Worm (Caenorhabditis elegans) whole organism, L4 larva: ENCODE results near the gene C16C8.14.
"Not testable (repeated sequence)": the region's sequence is repeated elsewhere in the genome, so short reads cannot be mapped to it uniquely, and the experiment has no call there.

ENCODE experiments used
- D1046.2 ChIP-seq: fragments of 200-800 bp; sonication (Bioruptor generic); IDR thresholded peaks from 2 replicates; pipeline ENCODE4 v1.3.6; 2022; ENCODE audit warnings: missing genetic modification characterization, missing compliant biosample characterization
- F49E8.2 ChIP-seq: sonication (generic microtip); optimal IDR thresholded peaks from 2 replicates; lab custom pipeline; 2016; ENCODE audit warnings: missing compliant biosample characterization, mild to moderate bottlenecking, missing genetic modification characterization, borderline replicate concordance
- T26A8.4 ChIP-seq: fragments of 200-800 bp; sonication (Bioruptor generic); IDR thresholded peaks from 2 replicates; pipeline ENCODE4 v1.3.6; 2022; ENCODE audit warnings: missing genetic modification characterization, missing compliant biosample characterization
- Y48G9A.11 ChIP-seq: fragments of 200-800 bp; sonication (Bioruptor generic); IDR thresholded peaks from 2 replicates; pipeline ENCODE4 v1.3.6; 2022; ENCODE audit warnings: missing genetic modification reagents, missing genetic modification characterization, missing compliant biosample characterization
- Y5F2A.4 ChIP-seq: fragments of 200-800 bp; sonication (Bioruptor generic); optimal IDR thresholded peaks from 2 replicates; lab custom pipeline; 2018; ENCODE audit warnings: mild to moderate bottlenecking, missing genetic modification characterization, missing compliant biosample characterization
- ZK337.2 ChIP-seq: fragments of 200-800 bp; sonication (Bioruptor generic); IDR thresholded peaks from 2 replicates; pipeline ENCODE4 v1.3.6; 2022; ENCODE audit warnings: missing genetic modification reagents, missing genetic modification characterization, missing compliant biosample characterization
- aha-1 ChIP-seq: fragments of 150-350 bp; peaks from one replicate; lab custom pipeline; 2014; ENCODE audit warnings: missing biosample characterization, missing genetic modification characterization
- aly-2 ChIP-seq: sonication (generic microtip); optimal IDR thresholded peaks from 2 replicates; lab custom pipeline; 2018; ENCODE audit warnings: missing biosample characterization, missing genetic modification characterization
- arid-1 ChIP-seq: fragments of 200-800 bp; sonication (Bioruptor generic); conservative IDR thresholded peaks from 2 replicates; pipeline ENCODE4 v1.3.6; 2022; ENCODE audit warnings: missing genetic modification reagents, missing genetic modification characterization, missing compliant biosample characterization
- attf-4 ChIP-seq: sonication (generic microtip); optimal IDR thresholded peaks from 3 replicates; lab custom pipeline; 2017; ENCODE audit warnings: missing biosample characterization, missing genetic modification characterization
- ceh-20 ChIP-seq: fragments of 200-800 bp; sonication (Bioruptor generic); IDR thresholded peaks from 2 replicates; pipeline ENCODE4 v1.3.6; 2022; ENCODE audit warnings: missing genetic modification reagents, missing genetic modification characterization, missing compliant biosample characterization
- ceh-28 ChIP-seq: fragments of 150-350 bp; optimal IDR thresholded peaks from 2 replicates; lab custom pipeline; 2014; ENCODE audit warnings: missing biosample characterization, missing genetic modification reagents, missing genetic modification characterization
- ceh-44 ChIP-seq: fragments of 200-800 bp; sonication (Bioruptor generic); IDR thresholded peaks from 2 replicates; pipeline ENCODE4 v1.3.6; 2022; ENCODE audit warnings: missing genetic modification reagents, missing genetic modification characterization, missing compliant biosample characterization
- ctbp-1 ChIP-seq: fragments of 200-800 bp; sonication (Bioruptor generic); IDR thresholded peaks from 2 replicates; pipeline ENCODE4 v1.3.6; 2022; ENCODE audit warnings: missing genetic modification reagents, missing genetic modification characterization, missing compliant biosample characterization
- daf-12 ChIP-seq: fragments of 150-350 bp; optimal IDR thresholded peaks from 2 replicates; lab custom pipeline; 2014; ENCODE audit warnings: missing biosample characterization, missing genetic modification reagents, missing genetic modification characterization
- dmd-6 ChIP-seq: fragments of 200-800 bp; sonication (Bioruptor generic); IDR thresholded peaks from 2 replicates; pipeline ENCODE4 v1.3.6; 2022; ENCODE audit warnings: missing genetic modification reagents, missing genetic modification characterization, missing compliant biosample characterization
- dmd-8 ChIP-seq: fragments of 200-800 bp; sonication (Bioruptor generic); IDR thresholded peaks from 2 replicates; pipeline ENCODE4 v1.3.6; 2022; ENCODE audit warnings: missing genetic modification characterization, missing compliant biosample characterization
- dpl-1 ChIP-seq: fragments of 150-350 bp; optimal IDR thresholded peaks from 2 replicates; lab custom pipeline; 2014; ENCODE audit warnings: missing biosample characterization, missing genetic modification reagents, missing genetic modification characterization
- duxl-1 ChIP-seq: sonication (generic microtip); optimal IDR thresholded peaks from 2 replicates; lab custom pipeline; 2016; ENCODE audit warnings: mild to moderate bottlenecking, missing genetic modification characterization, moderate library complexity, missing compliant biosample characterization; ENCODE audit not compliant: poor library complexity
- hlh-11 ChIP-seq: fragments of 200-800 bp; sonication (Bioruptor generic); optimal IDR thresholded peaks from 2 replicates; lab custom pipeline; 2018; ENCODE audit warnings: mild to moderate bottlenecking, missing genetic modification characterization, missing compliant biosample characterization
- lin-15B ChIP-seq: fragments of 150-350 bp; sonication (generic microtip); optimal IDR thresholded peaks from 3 replicates; lab custom pipeline; 2014; ENCODE audit warnings: missing biosample characterization, missing genetic modification characterization
- lir-3 ChIP-seq: sonication (generic microtip); optimal IDR thresholded peaks from 2 replicates; lab custom pipeline; 2016; ENCODE audit warnings: mild to moderate bottlenecking, missing genetic modification characterization, missing compliant biosample characterization
- nhr-102 ChIP-seq: sonication (generic microtip); optimal IDR thresholded peaks from 2 replicates; lab custom pipeline; 2016; ENCODE audit warnings: mild to moderate bottlenecking, missing genetic modification characterization, moderate library complexity, missing compliant biosample characterization
- nhr-48 ChIP-seq: sonication (generic microtip); optimal IDR thresholded peaks from 2 replicates; lab custom pipeline; 2016; ENCODE audit warnings: mild to moderate bottlenecking, missing genetic modification characterization, missing compliant biosample characterization
- nhr-6 ChIP-seq: fragments of 150-350 bp; optimal IDR thresholded peaks from 2 replicates; lab custom pipeline; 2014; ENCODE audit warnings: missing biosample characterization, missing genetic modification characterization
- nhr-77 ChIP-seq: fragments of 150-350 bp; optimal IDR thresholded peaks from 2 replicates; lab custom pipeline; 2014; ENCODE audit warnings: missing biosample characterization, missing genetic modification characterization
- php-3 ChIP-seq: fragments of 200-800 bp; sonication (Bioruptor generic); IDR thresholded peaks from 2 replicates; pipeline ENCODE4 v1.3.6; 2022; ENCODE audit warnings: missing genetic modification reagents, missing genetic modification characterization, missing compliant biosample characterization
- pqm-1 ChIP-seq: sonication (generic microtip); optimal IDR thresholded peaks from 2 replicates; lab custom pipeline; 2017; ENCODE audit warnings: missing biosample characterization, missing genetic modification characterization
- rbr-2 ChIP-seq: sonication (generic microtip); optimal IDR thresholded peaks from 2 replicates; lab custom pipeline; 2016; ENCODE audit warnings: missing genotype, missing genetic modification characterization, missing compliant biosample characterization
- sdz-12 ChIP-seq: fragments of 200-800 bp; sonication (Bioruptor generic); optimal IDR thresholded peaks from 2 replicates; lab custom pipeline; 2018; ENCODE audit warnings: mild to moderate bottlenecking, missing genetic modification characterization, missing compliant biosample characterization
- set-16 ChIP-seq: fragments of 200-800 bp; sonication (Bioruptor generic); IDR thresholded peaks from 2 replicates; pipeline ENCODE4 v1.3.6; 2022; ENCODE audit warnings: missing genetic modification reagents, missing genetic modification characterization, missing compliant biosample characterization
- unc-130 ChIP-seq: sonication (generic microtip); optimal IDR thresholded peaks from 2 replicates; lab custom pipeline; 2016; ENCODE audit warnings: missing genetic modification reagents, missing genetic modification characterization, missing compliant biosample characterization
- unc-39 ChIP-seq: sonication (generic microtip); optimal IDR thresholded peaks from 2 replicates; lab custom pipeline; 2017; ENCODE audit warnings: missing biosample characterization, missing genetic modification characterization
- unc-62 ChIP-seq, 3 experiments: fragments of 150-350 bp in 1 of 3; sonication (generic microtip); optimal IDR thresholded peaks in 2 of 3; peaks in 1 of 3; 1 replicate in 1 of 3; 2 replicates in 2 of 3; lab custom pipeline; 2014 to 2017; ENCODE audit warnings: missing biosample characterization in 3 of 3, missing genetic modification characterization in 3 of 3, missing genetic modification reagents in 3 of 3, missing genotype in 1 of 3
- zfp-3 ChIP-seq: fragments of 200-800 bp; sonication (Bioruptor generic); conservative IDR thresholded peaks from 2 replicates; pipeline ENCODE4 v1.3.6; 2022; ENCODE audit warnings: missing genetic modification reagents, missing genetic modification characterization, missing compliant biosample characterization

C16C8.14 gene

DNA sequence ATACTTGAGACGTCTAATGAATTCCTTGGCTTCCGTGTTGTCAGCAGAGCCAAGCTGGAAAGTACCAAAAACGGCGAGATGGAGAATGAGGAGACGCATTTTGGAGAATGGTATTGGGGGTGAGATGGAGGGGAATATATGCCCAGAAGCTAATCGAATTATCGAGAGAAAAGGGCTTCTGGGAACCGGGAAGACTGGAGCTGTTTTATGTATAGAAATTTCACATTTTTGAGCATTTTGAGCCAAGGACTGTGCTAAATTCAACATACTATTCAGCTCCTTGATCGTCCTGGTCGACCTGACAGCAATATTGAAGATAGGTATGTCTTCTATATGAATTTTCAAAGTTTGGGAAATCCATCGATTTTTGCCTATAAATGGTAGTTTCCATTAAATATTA lies 10.4 kb downstream of the C16C8.14 start, which contains the start of gene C16C8.7:
Gene C16C8.7 (minus strand): TSS at position 101 of the 400 bp plus-strand sequence.
- TF ChIP-seq ZK337.2 (GFP tag; lab: Robert Waterston, UW): no peak
- no peak for TF ChIP-seq ctbp-1 (GFP tag; lab: Robert Waterston, UW)
- no peak for TF ChIP-seq hlh-11 (tag; lab: Kevin White, UChicago)
- no peak for TF ChIP-seq sdz-12 (GFP tag; lab: Kevin White, UChicago)
- no peak for TF ChIP-seq lin-15B
- no peak for TF ChIP-seq attf-4 (tag; lab: Kevin White, UChicago)

DNA sequence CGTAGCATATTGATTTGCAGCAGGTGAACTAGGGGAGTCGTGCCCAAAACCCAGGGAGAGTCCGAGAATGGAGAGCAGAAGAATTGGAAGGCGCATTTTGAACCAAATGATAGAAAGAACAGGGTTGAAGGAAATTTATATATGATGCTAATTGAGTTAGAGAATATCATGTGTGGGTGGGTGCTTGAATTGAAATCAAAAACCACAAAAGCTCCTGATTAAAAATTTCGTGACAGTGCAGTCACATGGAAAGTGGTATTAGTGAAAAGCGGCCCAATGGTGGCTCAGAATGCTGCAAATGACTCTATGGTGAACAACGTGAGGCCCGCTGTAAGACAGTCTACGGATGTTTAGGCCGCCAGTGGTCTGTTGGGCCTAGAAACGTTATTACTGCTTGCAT lies 12.0 kb downstream of the C16C8.14 start, which contains the start of gene C16C8.8:
Gene C16C8.8 (minus strand): TSS at position 101 of the 400 bp plus-strand sequence.
- TF ChIP-seq pqm-1 (tag; lab: Kevin White, UChicago): no peak
- TF ChIP-seq set-16 (GFP tag; lab: Robert Waterston, UW): no peak
- no peak for TF ChIP-seq Y48G9A.11 (GFP tag; lab: Robert Waterston, UW)
- TF ChIP-seq T26A8.4 (GFP tag; lab: Robert Waterston, UW): no peak

- no peak for TF ChIP-seq nhr-102 (tag; lab: Kevin White, UChicago)
- TF ChIP-seq dmd-8 (GFP tag; lab: Robert Waterston, UW): no peak
- TF ChIP-seq T26A8.4 (GFP tag; lab: Robert Waterston, UW): no peak
- TF ChIP-seq dmd-6 (GFP tag; lab: Robert Waterston, UW): no peak
- TF ChIP-seq D1046.2: no peak
- no peak for TF ChIP-seq ceh-28 (tag; lab: Kevin White, UChicago)
- TF ChIP-seq arid-1 (GFP tag; lab: Robert Waterston, UW): no peak
- no peak for TF ChIP-seq Y5F2A.4 (GFP tag; lab: Kevin White, UChicago)
- TF ChIP-seq lir-3: no peak
- TF ChIP-seq aha-1 (tag; lab: Kevin White, UChicago): no peak
- no peak for TF ChIP-seq ceh-44 (GFP tag; lab: Robert Waterston, UW)
- TF ChIP-seq zfp-3 (GFP tag; lab: Robert Waterston, UW): no peak
- no peak for TF ChIP-seq duxl-1 (tag; lab: Kevin White, UChicago)
- TF ChIP-seq set-16 (GFP tag; lab: Robert Waterston, UW): no peak
- no peak for TF ChIP-seq nhr-77 (tag; lab: Kevin White, UChicago)
- TF ChIP-seq unc-39: no peak
- no peak for TF ChIP-seq daf-12 (tag; lab: Kevin White, UChicago)
- TF ChIP-seq ctbp-1 (GFP tag; lab: Robert Waterston, UW): no peak
- no peak for TF ChIP-seq F49E8.2
These were observed 13.5 kb downstream of the C16C8.14 start, which contains the start of gene C16C8.9 for ce11 chrII:3463097-3463496. Gene C16C8.9, minus strand, starts transcription at chrII:3463197.

- peak in 1 of 2 experiments; percentile 23 for TF ChIP-seq unc-62 (GFP tag; optimal IDR thresholded peaks at IDR 0.05 in 1 of 2; lab: Kevin White, UChicago)
- not testable (repeated sequence) for TF ChIP-seq unc-62 (tag; optimal IDR thresholded peaks at IDR 0.05; lab: Kevin White, UChicago)
These were observed 15.0 kb downstream of the C16C8.14 start, which contains the start of gene C16C8.10 for ce11 chrII:3464580-3464979. Gene C16C8.10, minus strand, starts transcription at chrII:3464680.

DNA sequence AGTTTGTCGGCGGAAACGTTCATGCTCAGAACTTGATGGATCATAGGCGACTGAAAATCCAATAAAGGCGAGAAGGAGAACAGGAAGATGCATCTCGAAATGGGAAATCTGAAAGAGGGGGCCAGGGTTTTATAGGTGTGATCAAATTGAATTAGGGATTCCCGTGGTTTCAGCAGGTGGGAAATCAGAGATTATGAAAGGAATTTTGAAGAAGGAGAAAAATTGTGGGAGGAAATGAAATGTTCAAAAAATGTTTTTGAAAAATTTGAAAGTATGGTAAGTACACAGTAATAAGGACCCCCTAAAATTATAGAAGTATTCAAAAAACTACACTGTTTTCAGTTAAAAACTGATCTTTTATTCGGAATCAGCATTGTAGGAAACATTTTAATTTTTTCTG lies 20.9 kb downstream of the C16C8.14 start, which contains the start of gene Y49F6B.20:
Gene Y49F6B.20 (minus strand): TSS at position 101 of the 400 bp plus-strand sequence.
- TF ChIP-seq nhr-6 (tag; lab: Kevin White, UChicago) (no peak), php-3 (GFP tag; lab: Robert Waterston, UW) (no peak), nhr-102 (tag; lab: Kevin White, UChicago) (no peak), dpl-1 (GFP tag; lab: Kevin White, UChicago) (no peak), ceh-20 (no peak), unc-130 (GFP tag; lab: Kevin White, UChicago) (no peak), nhr-48 (tag; lab: Kevin White, UChicago) (no peak), sdz-12 (GFP tag; lab: Kevin White, UChicago) (no peak), aha-1 (tag; lab: Kevin White, UChicago) (no peak), rbr-2 (tag; lab: Kevin White, UChicago) (no peak), aly-2 (tag; lab: Kevin White, UChicago) (no peak)
